Fruit fly (Drosophila melanogaster): Measurements from ENCODE around the gene D19B.

- no peak for TF ChIP-seq insv (optimal IDR thresholded peaks at IDR 0.05)
- TF ChIP-seq Myc (optimal IDR thresholded peaks at IDR 0.05): no peak
- TF ChIP-seq psq (optimal IDR thresholded peaks at IDR 0.05): no peak
These were observed 39.9 kb downstream of the D19B start, which contains the start of gene Lcp65Ac for dm6 chr3L:6144769-6145220.
